Worm (Caenorhabditis elegans) whole organism, young adult: ENCODE data around the gene B0222.11.
A peak's percentile ranks its signal among the peaks of the same experiment; 100 is the strongest.

ENCODE experiments used
- B0336.3 ChIP-seq: fragments of 200-800 bp; sonication (Bioruptor generic); IDR thresholded peaks from 2 replicates; pipeline ENCODE4 v1.3.6; 2022; ENCODE audit warnings: missing genetic modification characterization, missing compliant biosample characterization
- C17E4.6 ChIP-seq: fragments of 200-800 bp; sonication (Bioruptor generic); IDR thresholded peaks from 2 replicates; pipeline ENCODE4 v1.3.6; 2022; ENCODE audit warnings: missing genetic modification reagents, missing genetic modification characterization, missing compliant biosample characterization
- F10E7.11 ChIP-seq: sonication (generic microtip); optimal IDR thresholded peaks from 2 replicates; lab custom pipeline; 2017; ENCODE audit warnings: mild to moderate bottlenecking, missing genetic modification characterization, moderate library complexity, missing compliant biosample characterization
- F23B12.7 ChIP-seq: sonication (generic microtip); optimal IDR thresholded peaks from 2 replicates; lab custom pipeline; 2017; ENCODE audit warnings: missing genetic modification characterization, mild to moderate bottlenecking, missing compliant biosample characterization, antibody characterized with exemption, moderate library complexity; ENCODE audit not compliant: insufficient read depth
- K12H6.12 ChIP-seq: fragments of 200-800 bp; sonication (Bioruptor generic); optimal IDR thresholded peaks from 2 replicates; lab custom pipeline; 2018; ENCODE audit warnings: mild to moderate bottlenecking, missing genetic modification characterization, missing compliant biosample characterization
- Y79H2A.3 ChIP-seq: fragments of 200-800 bp; sonication (Bioruptor generic); conservative IDR thresholded peaks from 2 replicates; pipeline ENCODE4 v1.3.6; 2022; ENCODE audit warnings: missing genetic modification reagents, missing genetic modification characterization, missing compliant biosample characterization
- ama-1 ChIP-seq, 3 experiments: fragments of 150-350 bp in 1 of 3; sonication (generic microtip) in 2 of 3; optimal IDR thresholded peaks; 2 replicates each; lab custom pipeline; 2014 to 2018; ENCODE audit warnings: missing biosample characterization in 2 of 3, missing genetic modification characterization in 2 of 3, missing genetic modification reagents in 2 of 3
- atf-7 ChIP-seq: sonication (generic microtip); optimal IDR thresholded peaks from 2 replicates; lab custom pipeline; 2017; ENCODE audit warnings: mild to moderate bottlenecking, missing genetic modification characterization, missing compliant biosample characterization
- athp-1 ChIP-seq: sonication (generic microtip); optimal IDR thresholded peaks from 2 replicates; lab custom pipeline; 2017; ENCODE audit warnings: mild to moderate bottlenecking, missing genetic modification characterization, missing compliant biosample characterization
- attf-3 ChIP-seq: fragments of 200-800 bp; sonication (Bioruptor generic); conservative IDR thresholded peaks from 2 replicates; pipeline ENCODE4 v1.3.6; 2022; ENCODE audit warnings: missing genetic modification reagents, missing genetic modification characterization, missing compliant biosample characterization
- attf-5 ChIP-seq: fragments of 200-800 bp; sonication (Bioruptor generic); optimal IDR thresholded peaks from 2 replicates; lab custom pipeline; 2018; ENCODE audit warnings: mild to moderate bottlenecking, missing genetic modification characterization, missing compliant biosample characterization
- cebp-1 ChIP-seq, 2 experiments: fragments of 200-800 bp in 1 of 2; sonication (Bioruptor generic) in 1 of 2; sonication (generic microtip) in 1 of 2; IDR thresholded peaks in 1 of 2; optimal IDR thresholded peaks in 1 of 2; 2 replicates each; pipeline versions ENCODE4 v1.3.6 to Lab custom; 2017 to 2022; ENCODE audit warnings: missing compliant biosample characterization in 2 of 2, missing genetic modification characterization in 2 of 2, mild to moderate bottlenecking in 1 of 2, missing genetic modification reagents in 1 of 2, moderate library complexity in 1 of 2
- ceh-100 ChIP-seq: fragments of 200-800 bp; sonication (Bioruptor generic); IDR thresholded peaks from 2 replicates; pipeline ENCODE4 v1.3.6; 2022; ENCODE audit warnings: missing genetic modification reagents, missing genetic modification characterization, missing compliant biosample characterization
- ceh-27 ChIP-seq: fragments of 200-800 bp; sonication (Bioruptor generic); optimal IDR thresholded peaks from 2 replicates; lab custom pipeline; 2018; ENCODE audit warnings: mild to moderate bottlenecking, missing genetic modification characterization, moderate library complexity, missing compliant biosample characterization
- dox-1 ChIP-seq: fragments of 200-800 bp; sonication (Bioruptor generic); IDR thresholded peaks from 2 replicates; pipeline ENCODE4 v1.3.6; 2022; ENCODE audit warnings: missing genetic modification reagents, missing genetic modification characterization, missing compliant biosample characterization
- dpl-1 ChIP-seq: fragments of 150-350 bp; optimal IDR thresholded peaks from 2 replicates; lab custom pipeline; 2014; ENCODE audit warnings: missing biosample characterization, missing genetic modification reagents, missing genetic modification characterization
- ets-4 ChIP-seq: fragments of 200-800 bp; sonication (Bioruptor generic); optimal IDR thresholded peaks from 2 replicates; lab custom pipeline; 2018; ENCODE audit warnings: mild to moderate bottlenecking, missing genetic modification characterization, missing compliant biosample characterization
- him-1 ChIP-seq: sonication (generic microtip); optimal IDR thresholded peaks from 2 replicates; lab custom pipeline; 2016; ENCODE audit warnings: missing genotype, missing genetic modification reagents, missing genetic modification characterization, missing compliant biosample characterization
- hlh-26 ChIP-seq: fragments of 200-800 bp; sonication (Bioruptor generic); conservative IDR thresholded peaks from 2 replicates; pipeline ENCODE4 v1.3.6; 2022; ENCODE audit warnings: missing genetic modification reagents, missing genetic modification characterization, missing compliant biosample characterization
- hmg-1.2 ChIP-seq: fragments of 200-800 bp; sonication (Bioruptor generic); IDR thresholded peaks from 2 replicates; pipeline ENCODE4 v1.3.6; 2022; ENCODE audit warnings: missing genetic modification reagents, missing genetic modification characterization, missing compliant biosample characterization
- let-607 ChIP-seq, 2 experiments: fragments of 200-800 bp in 1 of 2; sonication (Bioruptor generic) in 1 of 2; sonication (generic microtip) in 1 of 2; optimal IDR thresholded peaks; 2 replicates each; lab custom pipeline; 2016 to 2018; ENCODE audit warnings: mild to moderate bottlenecking in 2 of 2, missing compliant biosample characterization in 2 of 2, missing genetic modification characterization in 2 of 2, moderate library complexity in 2 of 2, missing genotype in 1 of 2
- lin-40 ChIP-seq: sonication (generic microtip); optimal IDR thresholded peaks from 2 replicates; lab custom pipeline; 2016; ENCODE audit warnings: missing genetic modification characterization, mild to moderate bottlenecking, missing compliant biosample characterization, missing genotype, missing genetic modification reagents
- mcd-1 ChIP-seq: fragments of 200-800 bp; sonication (Bioruptor generic); IDR thresholded peaks from 2 replicates; pipeline ENCODE4 v1.3.6; 2022; ENCODE audit warnings: missing genetic modification reagents, missing genetic modification characterization, missing compliant biosample characterization
- mel-28 ChIP-seq: sonication (generic microtip); optimal IDR thresholded peaks from 2 replicates; lab custom pipeline; 2016; ENCODE audit warnings: borderline replicate concordance, mild to moderate bottlenecking, missing genetic modification characterization, missing compliant biosample characterization
- mxl-1 ChIP-seq: sonication (generic microtip); optimal IDR thresholded peaks from 2 replicates; lab custom pipeline; 2016; ENCODE audit warnings: missing genetic modification characterization, missing compliant biosample characterization
- nhr-179 ChIP-seq: sonication (generic microtip); optimal IDR thresholded peaks from 2 replicates; lab custom pipeline; 2016; ENCODE audit warnings: mild to moderate bottlenecking, missing genetic modification characterization, missing compliant biosample characterization
- nhr-27 ChIP-seq: fragments of 200-800 bp; sonication (Bioruptor generic); optimal IDR thresholded peaks from 2 replicates; lab custom pipeline; 2018; ENCODE audit warnings: mild to moderate bottlenecking, missing genetic modification characterization, moderate library complexity, missing compliant biosample characterization
- nhr-80 ChIP-seq: sonication (generic microtip); optimal IDR thresholded peaks from 2 replicates; lab custom pipeline; 2016; ENCODE audit warnings: missing genetic modification characterization, missing compliant biosample characterization
- repo-1 ChIP-seq: sonication (generic microtip); optimal IDR thresholded peaks from 2 replicates; lab custom pipeline; 2017; ENCODE audit warnings: mild to moderate bottlenecking, missing genetic modification characterization, missing compliant biosample characterization
- rpc-1 ChIP-seq, 2 experiments: fragments of 150-350 bp in 1 of 2; sonication (generic microtip) in 1 of 2; optimal IDR thresholded peaks; 2 replicates each; lab custom pipeline; 2014 to 2018; ENCODE audit warnings: missing biosample characterization in 1 of 2, missing genetic modification characterization in 1 of 2, missing genetic modification reagents in 1 of 2, missing genotype in 1 of 2
- sea-2 ChIP-seq: fragments of 200-800 bp; sonication (Bioruptor generic); IDR thresholded peaks from 2 replicates; pipeline ENCODE4 v1.3.6; 2022; ENCODE audit warnings: missing genetic modification characterization, missing compliant biosample characterization
- snpc-1.3 ChIP-seq: sonication (generic microtip); optimal IDR thresholded peaks from 2 replicates; lab custom pipeline; 2017; ENCODE audit warnings: missing genetic modification characterization, mild to moderate bottlenecking, missing compliant biosample characterization, antibody characterized with exemption, moderate library complexity, missing genotype, missing genetic modification reagents; ENCODE audit not compliant: insufficient read depth
- snpc-4 ChIP-seq, 5 experiments: fragments of 150-350 bp in 1 of 5; sonication (generic microtip) in 4 of 5; optimal IDR thresholded peaks; 2 replicates each; lab custom pipeline; 2014 to 2018; ENCODE audit warnings: missing genetic modification characterization in 5 of 5, missing biosample characterization in 3 of 5, antibody characterized with exemption in 2 of 5, mild to moderate bottlenecking in 2 of 5, missing compliant biosample characterization in 2 of 5, missing genotype in 2 of 5, moderate library complexity in 2 of 5, missing genetic modification reagents in 1 of 5
- xnd-1 ChIP-seq: sonication (generic microtip); optimal IDR thresholded peaks from 2 replicates; lab custom pipeline; 2016; ENCODE audit warnings: missing genotype, missing genetic modification reagents, missing genetic modification characterization, missing compliant biosample characterization
- ztf-18 ChIP-seq: sonication (generic microtip); optimal IDR thresholded peaks from 2 replicates; lab custom pipeline; 2016; ENCODE audit warnings: missing genotype, mild to moderate bottlenecking, missing genetic modification characterization, missing compliant biosample characterization
- ztf-26 ChIP-seq: sonication (generic microtip); optimal IDR thresholded peaks from 2 replicates; lab custom pipeline; 2017; ENCODE audit warnings: missing genetic modification characterization, missing compliant biosample characterization
- ztf-28 ChIP-seq: fragments of 200-800 bp; sonication (Bioruptor generic); IDR thresholded peaks from 2 replicates; pipeline ENCODE4 v1.3.6; 2022; ENCODE audit warnings: missing genetic modification reagents, missing genetic modification characterization, missing compliant biosample characterization

The B0222.11 gene

ce11 chrV:9168089-9168488, at the start of gene B0222.11:
TSS of gene B0222.11 (minus strand) at chrV:9168189.
- TF ChIP-seq attf-3 (GFP tag; lab: Robert Waterston, UW) = no peak
- TF ChIP-seq F10E7.11 (tag; lab: Kevin White, UChicago) = no peak
- TF ChIP-seq ama-1 (optimal IDR thresholded peaks at IDR 0.05; lab: Kevin White, UChicago) = no peak
- no peak for TF ChIP-seq ama-1 (GFP tag; optimal IDR thresholded peaks at IDR 0.05; lab: Kevin White, UChicago)
- TF ChIP-seq snpc-1.3 (tag; lab: Kevin White, UChicago) = no peak
- TF ChIP-seq ets-4 (GFP tag; lab: Kevin White, UChicago) = no peak
- TF ChIP-seq dpl-1 (GFP tag; lab: Kevin White, UChicago) = no peak
- TF ChIP-seq C17E4.6 (GFP tag; lab: Robert Waterston, UW) = no peak
- no peak for TF ChIP-seq nhr-27 (tag; lab: Kevin White, UChicago)

DNA sequence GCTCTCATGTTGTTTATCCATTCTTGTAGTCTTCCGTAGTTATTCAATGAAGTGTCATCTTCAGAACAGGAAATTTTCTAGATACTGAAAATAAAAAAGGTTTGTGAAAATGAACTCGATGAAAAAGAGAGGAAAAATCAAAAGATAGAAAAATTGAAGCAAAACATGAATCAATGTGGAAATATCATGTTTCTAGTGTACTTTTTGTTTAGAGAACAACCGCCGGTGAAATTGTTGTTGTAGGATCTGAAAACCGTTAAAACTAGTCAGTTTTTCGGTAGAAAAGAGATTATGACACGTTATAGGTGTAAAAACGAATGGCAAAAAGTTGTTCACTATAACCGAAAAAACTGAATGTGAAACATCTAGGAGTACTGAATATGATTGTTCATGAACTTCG, 49.2 kb upstream of the B0222.11 start, which contains the start of gene pacs-1:
Gene pacs-1, minus strand, starts transcription at position 101 of the 400 bp plus-strand sequence.
- TF ChIP-seq B0336.3 (no peak), hlh-26 (GFP tag; lab: Robert Waterston, UW) (no peak), ceh-100 (GFP tag; lab: Robert Waterston, UW) (no peak)

DNA sequence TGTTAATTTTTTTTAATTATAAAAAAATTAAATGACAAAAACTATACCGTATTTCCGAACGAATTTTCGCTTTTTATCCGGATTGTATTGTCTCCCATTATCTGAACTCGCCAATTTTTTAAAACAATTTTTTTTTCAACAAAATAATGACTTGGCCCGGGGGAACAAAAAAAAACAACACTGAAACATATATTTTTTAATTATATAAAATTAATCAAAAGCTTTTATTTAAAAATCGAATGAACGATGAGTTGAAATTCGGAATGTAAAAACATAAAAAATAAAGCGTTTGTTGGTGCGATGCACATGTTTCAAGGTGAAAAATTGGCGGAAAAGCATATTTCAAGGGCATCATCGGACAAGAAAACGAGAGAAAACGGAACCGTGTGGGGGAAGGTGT, 45.6 kb upstream of the B0222.11 start, which contains the start of gene mdt-27:
Gene mdt-27, minus strand, starts transcription at position 101 of the 400 bp plus-strand sequence.
- TF ChIP-seq ama-1 (optimal IDR thresholded peaks at IDR 0.05; lab: Kevin White, UChicago) (no peak), ama-1 (GFP tag; optimal IDR thresholded peaks at IDR 0.05; lab: Kevin White, UChicago) (no peak), athp-1 (tag; lab: Kevin White, UChicago) (no peak), ztf-18 (tag; lab: Kevin White, UChicago) (no peak), repo-1 (no peak), cebp-1 (GFP tag; IDR thresholded peaks at IDR 0.05; lab: Robert Waterston, UW) (no peak), cebp-1 (tag; optimal IDR thresholded peaks at IDR 0.05; lab: Kevin White, UChicago) (no peak), nhr-27 (tag; lab: Kevin White, UChicago) (no peak), rpc-1 (optimal IDR thresholded peaks at IDR 0.05; lab: Kevin White, UChicago) (no peak), rpc-1 (tag; optimal IDR thresholded peaks at IDR 0.05; lab: Kevin White, UChicago) (no peak), him-1 (tag; lab: Kevin White, UChicago) (no peak), nhr-179 (no peak), atf-7 (tag; lab: Kevin White, UChicago) (no peak), B0336.3 (no peak), xnd-1 (tag; lab: Kevin White, UChicago) (no peak), Y79H2A.3 (no peak), snpc-1.3 (tag; lab: Kevin White, UChicago) (no peak), lin-40 (tag; lab: Kevin White, UChicago) (no peak), ztf-26 (tag; lab: Kevin White, UChicago) (no peak), mxl-1 (tag; lab: Kevin White, UChicago) (no peak), let-607 (tag; optimal IDR thresholded peaks at IDR 0.05; lab: Kevin White, UChicago) (no peak)

ce11 chrV:9212499-9212898, 44.5 kb upstream of the B0222.11 start:
- no peak for TF ChIP-seq ztf-28
- peak; percentile 76 for TF ChIP-seq nhr-80
- TF ChIP-seq sea-2 = no peak
- peak; percentile 35 for TF ChIP-seq F23B12.7 (tag; lab: Kevin White, UChicago)
- peak in 1 of 2 experiments; percentile 59 for TF ChIP-seq let-607 (tag; optimal IDR thresholded peaks at IDR 0.05; lab: Kevin White, UChicago)
- TF ChIP-seq dpl-1 (GFP tag; lab: Kevin White, UChicago) = no peak
- peak; percentile 22 for TF ChIP-seq ztf-18 (tag; lab: Kevin White, UChicago)
- TF ChIP-seq mcd-1 = peak; percentile 48; the same call in 1 of the 2 replicates
- TF ChIP-seq dox-1 = peak; percentile 47; the same call in 1 of the 2 replicates
- TF ChIP-seq cebp-1 (GFP tag; IDR thresholded peaks at IDR 0.05; lab: Robert Waterston, UW) = no peak
- peak; percentile 22 for TF ChIP-seq cebp-1 (tag; optimal IDR thresholded peaks at IDR 0.05; lab: Kevin White, UChicago)
- TF ChIP-seq K12H6.12 (tag; lab: Kevin White, UChicago) = peak; percentile 8
- TF ChIP-seq hmg-1.2 (GFP tag; lab: Robert Waterston, UW) = peak; percentile 74; the same call in 1 of the 2 replicates
- no peak for TF ChIP-seq mel-28 (tag; lab: Kevin White, UChicago)
- peak; percentile 7 for TF ChIP-seq ceh-27 (GFP tag; lab: Kevin White, UChicago)
- peak; percentile 87 for TF ChIP-seq attf-5 (GFP tag; lab: Kevin White, UChicago)
- TF ChIP-seq snpc-4 (GFP tag; optimal IDR thresholded peaks at IDR 0.05; lab: Kevin White, UChicago) = no peak
- peak in 1 of 4 experiments; percentile 60 for TF ChIP-seq snpc-4 (tag; optimal IDR thresholded peaks at IDR 0.05; lab: Kevin White, UChicago)
